Worm (Caenorhabditis elegans) whole organism, L4/young adult: Measurements from ENCODE around the gene fbxa-170.

Experiments used
- W03F9.2 ChIP-seq: fragments of 150-350 bp; optimal IDR thresholded peaks from 2 replicates; lab custom pipeline; 2014; ENCODE audit warnings: missing biosample characterization, missing genetic modification characterization
- him-1 ChIP-seq: sonication (generic microtip); optimal IDR thresholded peaks from 2 replicates; lab custom pipeline; 2016; ENCODE audit warnings: missing genotype, missing genetic modification reagents, missing genetic modification characterization, missing compliant biosample characterization

DNA sequence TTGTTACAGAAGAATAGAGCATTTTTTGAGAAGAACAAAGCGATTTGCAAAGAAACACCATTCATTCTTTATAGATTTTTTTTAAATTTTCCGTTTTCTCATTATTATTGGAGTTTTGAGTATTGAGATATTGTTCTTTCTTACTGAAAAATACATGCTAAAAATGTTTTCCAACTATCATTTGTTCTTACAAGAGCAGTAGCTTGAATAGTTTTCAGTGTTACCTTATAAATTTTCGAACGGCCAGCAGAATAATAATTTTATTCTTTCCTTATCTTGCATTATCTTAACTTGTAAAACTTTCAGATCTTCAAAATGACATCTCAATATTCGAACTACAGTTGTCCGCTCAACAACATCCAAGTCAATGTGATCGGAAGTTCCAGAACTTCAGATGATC, 22.7 kb downstream of the fbxa-170 start, which contains the start of gene tbx-32:
- no peak for TF ChIP-seq W03F9.2 (tag; lab: Kevin White, UChicago)
- no peak for TF ChIP-seq him-1 (tag; lab: Kevin White, UChicago)
